Fruit fly (Drosophila melanogaster) whole organism: ENCODE results near the gene Fic.

Experiments used
- CG8478 ChIP-seq: fragments of >200 bp; optimal IDR thresholded peaks from 2 replicates; lab custom pipeline; 2018; ENCODE audit warnings: inconsistent platforms
- Dll ChIP-seq: fragments of >200 bp; optimal IDR thresholded peaks from 2 replicates; lab custom pipeline; 2017
- EcR ChIP-seq, 2 experiments: fragments of >200 bp; optimal IDR thresholded peaks; 2 replicates each; lab custom pipeline; 2017; ENCODE audit warnings: missing biosample characterization in 2 of 2, missing genetic modification characterization in 2 of 2, missing genetic modification reagents in 2 of 2
- pan ChIP-seq: fragments of >200 bp; optimal IDR thresholded peaks from 2 replicates; lab custom pipeline; 2017
- psq ChIP-seq: fragments of >200 bp; optimal IDR thresholded peaks from 2 replicates; lab custom pipeline; 2017
- usp ChIP-seq: fragments of >200 bp; optimal IDR thresholded peaks from 2 replicates; lab custom pipeline; 2017; ENCODE audit warnings: missing biosample characterization, missing genetic modification characterization, mixed read lengths

DNA sequence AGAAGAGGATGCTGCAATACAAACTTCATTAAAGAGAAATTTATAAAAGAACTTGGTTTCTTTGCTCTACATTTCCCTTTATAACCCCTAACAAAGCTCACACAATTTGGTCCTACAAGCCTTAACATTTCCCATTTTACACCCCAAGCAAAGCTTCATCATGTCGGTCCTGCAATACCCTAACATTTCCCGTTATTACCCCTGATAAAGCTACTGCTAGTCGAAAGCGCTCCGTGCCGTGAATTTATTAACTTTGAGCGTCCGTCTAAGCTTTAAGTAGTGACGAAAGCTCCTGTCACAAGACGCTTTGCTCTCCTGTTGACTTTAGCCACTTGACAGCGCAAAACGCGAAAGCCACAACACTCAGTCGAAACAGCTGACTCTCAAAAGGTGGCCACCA lies 12.2 kb upstream of the Fic start, which contains the start of gene CG13982:
- TF ChIP-seq pan (no peak), psq (lab: Kevin White, UChicago) (no peak), CG8478 (lab: Kevin White, UChicago) (no peak), EcR (GFP tag; optimal IDR thresholded peaks at IDR 0.05; lab: Kevin White, UChicago) (no peak), usp (GFP tag; lab: Kevin White, UChicago) (no peak), Dll (no peak)
